Worm (Caenorhabditis elegans) whole organism, L3 larva: ENCODE data around the gene str-238.

Experiments used
- ceh-16 ChIP-seq: sonication (generic microtip); optimal IDR thresholded peaks from 2 replicates; lab custom pipeline; 2017; ENCODE audit warnings: missing biosample characterization, missing genetic modification characterization
- elt-1 ChIP-seq: fragments of 150-350 bp; optimal IDR thresholded peaks from 2 replicates; lab custom pipeline; 2014; ENCODE audit warnings: missing biosample characterization, missing genetic modification characterization
- elt-3 ChIP-seq, 3 experiments: fragments of 150-350 bp in 1 of 3; sonication (generic microtip) in 2 of 3; optimal IDR thresholded peaks; 2 replicates in 2 of 3; 4 replicates in 1 of 3; lab custom pipeline; 2014 to 2017; ENCODE audit warnings: missing biosample characterization in 3 of 3, missing genetic modification characterization in 3 of 3
- fos-1 ChIP-seq: fragments of 150-350 bp; optimal IDR thresholded peaks from 2 replicates; lab custom pipeline; 2014; ENCODE audit warnings: missing biosample characterization, missing genetic modification characterization
- jun-1 ChIP-seq: fragments of 150-350 bp; optimal IDR thresholded peaks from 2 replicates; lab custom pipeline; 2014; ENCODE audit warnings: missing biosample characterization, missing genetic modification reagents, missing genetic modification characterization
- mml-1 ChIP-seq: fragments of 150-350 bp; sonication (generic microtip); optimal IDR thresholded peaks from 3 replicates; lab custom pipeline; 2014; ENCODE audit warnings: missing biosample characterization, missing genetic modification characterization
- nhr-23 ChIP-seq: fragments of 150-350 bp; optimal IDR thresholded peaks from 2 replicates; lab custom pipeline; 2014; ENCODE audit warnings: missing biosample characterization, missing genetic modification reagents, missing genetic modification characterization
- nhr-25 ChIP-seq: sonication (generic microtip); optimal IDR thresholded peaks from 2 replicates; lab custom pipeline; 2017; ENCODE audit warnings: missing biosample characterization, missing genetic modification characterization
- nhr-28 ChIP-seq: fragments of 150-350 bp; optimal IDR thresholded peaks from 2 replicates; lab custom pipeline; 2014; ENCODE audit warnings: missing biosample characterization, missing genetic modification characterization
- nhr-76 ChIP-seq: fragments of 150-350 bp; sonication (generic microtip); optimal IDR thresholded peaks from 5 replicates; lab custom pipeline; 2014; ENCODE audit warnings: missing biosample characterization, missing genetic modification characterization
- pha-4 ChIP-seq: fragments of 150-350 bp; optimal IDR thresholded peaks from 2 replicates; lab custom pipeline; 2014; ENCODE audit warnings: missing biosample characterization, missing genetic modification reagents, missing genetic modification characterization
- pqm-1 ChIP-seq: fragments of 150-350 bp; optimal IDR thresholded peaks from 2 replicates; lab custom pipeline; 2017; ENCODE audit warnings: missing biosample characterization, missing genetic modification characterization, inconsistent platforms
- ztf-11 ChIP-seq: fragments of 150-350 bp; optimal IDR thresholded peaks from 2 replicates; lab custom pipeline; 2014; ENCODE audit warnings: missing biosample characterization, missing genetic modification characterization

DNA sequence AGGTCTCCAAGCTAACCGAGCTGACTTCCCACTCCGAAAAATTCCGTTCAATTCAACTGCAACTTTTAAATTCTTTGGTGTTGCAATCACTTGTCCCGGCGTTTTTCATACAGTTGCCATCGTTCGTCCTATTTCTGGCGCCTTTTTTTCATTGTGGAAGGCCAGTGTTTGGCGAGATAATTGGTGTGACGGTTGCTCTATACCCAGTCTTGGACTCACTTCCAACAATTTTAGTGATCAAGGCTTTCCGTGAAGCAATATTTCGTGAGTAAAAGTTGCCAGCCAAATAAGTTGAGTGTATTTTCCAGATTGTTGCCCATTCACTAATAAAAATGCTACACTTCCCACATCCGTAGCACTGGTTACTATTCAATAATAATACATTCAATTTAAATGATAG lies 7.4 kb downstream of the str-238 start:
- TF ChIP-seq pqm-1 (no peak), jun-1 (tag; lab: Kevin White, UChicago) (no peak), ztf-11 (tag; lab: Kevin White, UChicago) (no peak), nhr-76 (no peak), nhr-23 (no peak), fos-1 (tag; lab: Kevin White, UChicago) (no peak), mml-1 (tag; lab: Kevin White, UChicago) (no peak), nhr-25 (no peak), nhr-28 (no peak), elt-3 (tag; optimal IDR thresholded peaks at IDR 0.05; lab: Kevin White, UChicago) (no peak), ceh-16 (tag; lab: Kevin White, UChicago) (no peak), pha-4 (tag; lab: Kevin White, UChicago) (no peak), elt-1 (tag; lab: Kevin White, UChicago) (no peak)
